Fruit fly (Drosophila melanogaster) whole organism, embryonic: ENCODE measurements around the gene CG11095.

Experiments used
- Bteb2 ChIP-seq: fragments of 200-800 bp; sonication (Bioruptor generic); optimal IDR thresholded peaks from 2 replicates; lab custom pipeline; 2016; ENCODE audit warnings: missing biosample characterization, missing genetic modification characterization
- CG13296 ChIP-seq: fragments of 200-800 bp; sonication (Bioruptor generic); optimal IDR thresholded peaks from 3 replicates; lab custom pipeline; 2018; ENCODE audit warnings: missing biosample characterization, mild to moderate bottlenecking, missing genetic modification characterization
- CG30020 ChIP-seq: fragments of 200-800 bp; optimal IDR thresholded peaks from 2 replicates; lab custom pipeline; 2019; ENCODE audit warnings: missing biosample characterization, mild to moderate bottlenecking, missing genetic modification characterization, moderate library complexity
- CG4617 ChIP-seq: fragments of 200-800 bp; sonication (Bioruptor generic); optimal IDR thresholded peaks from 3 replicates; lab custom pipeline; 2016; ENCODE audit warnings: missing biosample characterization, missing genetic modification characterization, borderline replicate concordance
- CG8281 ChIP-seq: fragments of 200-800 bp; sonication (Bioruptor generic); optimal IDR thresholded peaks from 2 replicates; lab custom pipeline; 2018; ENCODE audit warnings: missing biosample characterization, mild to moderate bottlenecking, missing genetic modification characterization, moderate library complexity
- Hey ChIP-seq: fragments of 200-800 bp; sonication (Bioruptor generic); optimal IDR thresholded peaks from 3 replicates; lab custom pipeline; 2018; ENCODE audit warnings: missing biosample characterization, mild to moderate bottlenecking, missing genetic modification characterization
- HmgZ ChIP-seq: fragments of 200-800 bp; sonication (Bioruptor generic); optimal IDR thresholded peaks from 2 replicates; lab custom pipeline; 2018; ENCODE audit warnings: missing biosample characterization, mild to moderate bottlenecking, missing genetic modification characterization
- danr ChIP-seq: fragments of 200-800 bp; sonication (Bioruptor generic); IDR thresholded peaks from 2 replicates; pipeline ENCODE4 v1.3.6; 2022; ENCODE audit warnings: missing biosample characterization, missing genetic modification characterization
- h ChIP-seq: fragments of >200 bp; optimal IDR thresholded peaks from 2 replicates; lab custom pipeline; 2017
- otp ChIP-seq: fragments of 200-800 bp; sonication (Bioruptor generic); IDR thresholded peaks from 3 replicates; pipeline ENCODE4, ENCODE4 v1.3.6; 2022; ENCODE audit warnings: missing biosample characterization, missing genetic modification characterization

- TF ChIP-seq CG4617 (GFP tag; lab: Kevin White, UChicago): no peak
- no peak for TF ChIP-seq CG30020 (tag; lab: Kevin White, UChicago)
- TF ChIP-seq CG8281 (tag; lab: Kevin White, UChicago): no peak
- no peak for TF ChIP-seq h (lab: Kevin White, UChicago)
- TF ChIP-seq Bteb2 (GFP tag; lab: Kevin White, UChicago): no peak
- no peak for TF ChIP-seq HmgZ (tag; lab: Kevin White, UChicago)
- TF ChIP-seq Hey (tag; lab: Kevin White, UChicago): no peak
- TF ChIP-seq otp: no peak
- TF ChIP-seq CG13296 (GFP tag; lab: Kevin White, UChicago): no peak
- TF ChIP-seq danr (GFP tag; lab: Robert Waterston, UW): no peak
These were observed 26.8 kb downstream of the CG11095 start for dm6 chrX:13838255-13838654.
